Worm (Caenorhabditis elegans) whole organism, late embryonic: Measurements from ENCODE around the gene Y110A2AL.5.

ENCODE experiments used
- che-1 ChIP-seq: sonication (generic microtip); optimal IDR thresholded peaks from 2 replicates; lab custom pipeline; 2016; ENCODE audit warnings: mild to moderate bottlenecking, missing genetic modification characterization, missing compliant biosample characterization
- dmd-4 ChIP-seq: sonication (generic microtip); optimal IDR thresholded peaks from 2 replicates; lab custom pipeline; 2016; ENCODE audit warnings: borderline replicate concordance, missing genetic modification characterization, missing compliant biosample characterization
- eyg-1 ChIP-seq: sonication (generic microtip); optimal IDR thresholded peaks from 2 replicates; lab custom pipeline; 2016; ENCODE audit warnings: missing genotype, missing genetic modification characterization, missing compliant biosample characterization
- fkh-6 ChIP-seq: sonication (generic microtip); optimal IDR thresholded peaks from 2 replicates; lab custom pipeline; 2016; ENCODE audit warnings: missing genetic modification characterization, missing compliant biosample characterization
- hlh-13 ChIP-seq: fragments of 200-800 bp; sonication (Bioruptor generic); optimal IDR thresholded peaks from 2 replicates; lab custom pipeline; 2018; ENCODE audit warnings: mild to moderate bottlenecking, missing genetic modification characterization, missing compliant biosample characterization
- nhr-11 ChIP-seq: fragments of 150-350 bp; optimal IDR thresholded peaks from 2 replicates; lab custom pipeline; 2014; ENCODE audit warnings: missing biosample characterization, missing genetic modification characterization
- pha-4 ChIP-seq: fragments of 150-350 bp; optimal IDR thresholded peaks from 2 replicates; lab custom pipeline; 2018; ENCODE audit warnings: missing biosample characterization, missing genetic modification reagents, missing genetic modification characterization
- sdc-2 ChIP-seq: sonication (generic microtip); optimal IDR thresholded peaks from 2 replicates; lab custom pipeline; 2016; ENCODE audit warnings: missing genotype, missing genetic modification characterization, missing compliant biosample characterization
- sox-4 ChIP-seq: sonication (generic microtip); optimal IDR thresholded peaks from 2 replicates; lab custom pipeline; 2017; ENCODE audit warnings: mild to moderate bottlenecking, missing genetic modification characterization, inconsistent platforms, missing compliant biosample characterization
- ttx-3 ChIP-seq: sonication (generic microtip); optimal IDR thresholded peaks from 2 replicates; lab custom pipeline; 2016; ENCODE audit warnings: missing genetic modification reagents, missing genetic modification characterization, missing compliant biosample characterization
- unc-42 ChIP-seq: sonication (generic microtip); optimal IDR thresholded peaks from 2 replicates; lab custom pipeline; 2016; ENCODE audit warnings: missing genotype, missing genetic modification characterization, missing compliant biosample characterization

- no peak for TF ChIP-seq ttx-3 (tag; lab: Kevin White, UChicago)
- no peak for TF ChIP-seq nhr-11
- no peak for TF ChIP-seq sox-4
- TF ChIP-seq unc-42 (tag; lab: Kevin White, UChicago): no peak
- TF ChIP-seq eyg-1 (tag; lab: Kevin White, UChicago): no peak
- no peak for TF ChIP-seq hlh-13
- TF ChIP-seq sdc-2: no peak
- TF ChIP-seq pha-4 (tag; lab: Kevin White, UChicago): no peak
- no peak for TF ChIP-seq che-1 (tag; lab: Kevin White, UChicago)
- no peak for TF ChIP-seq dmd-4
- TF ChIP-seq fkh-6 (tag; lab: Kevin White, UChicago): no peak
Observed at ce11 chrII:2854794-2855193, 9.5 kb upstream of the Y110A2AL.5 start.
